Worm (Caenorhabditis elegans) whole organism, young adult: Measurements from ENCODE around the gene mcat-1.
A peak's percentile ranks its signal among the peaks of the same experiment; 100 is the strongest.

Source experiments
- B0261.1 ChIP-seq: sonication (generic microtip); optimal IDR thresholded peaks from 2 replicates; lab custom pipeline; 2016; ENCODE audit warnings: mild to moderate bottlenecking, missing genetic modification characterization, moderate library complexity, missing compliant biosample characterization
- B0336.3 ChIP-seq: fragments of 200-800 bp; sonication (Bioruptor generic); IDR thresholded peaks from 2 replicates; pipeline ENCODE4 v1.3.6; 2022; ENCODE audit warnings: missing genetic modification characterization, missing compliant biosample characterization
- C06A6.2 ChIP-seq: fragments of 200-800 bp; sonication (Bioruptor generic); conservative IDR thresholded peaks from 2 replicates; pipeline ENCODE4 v1.3.6; 2022; ENCODE audit warnings: missing genetic modification characterization, missing compliant biosample characterization
- F23B12.7 ChIP-seq: sonication (generic microtip); optimal IDR thresholded peaks from 2 replicates; lab custom pipeline; 2017; ENCODE audit warnings: missing genetic modification characterization, mild to moderate bottlenecking, missing compliant biosample characterization, antibody characterized with exemption, moderate library complexity; ENCODE audit not compliant: insufficient read depth
- F52B5.7 ChIP-seq: sonication (generic microtip); optimal IDR thresholded peaks from 2 replicates; lab custom pipeline; 2016; ENCODE audit warnings: mild to moderate bottlenecking, missing genetic modification characterization, missing compliant biosample characterization
- K11D2.4 ChIP-seq: fragments of 200-800 bp; sonication (Bioruptor generic); IDR thresholded peaks from 2 replicates; pipeline ENCODE4 v1.3.6; 2022; ENCODE audit warnings: missing genetic modification reagents, missing genetic modification characterization, missing compliant biosample characterization
- K12H6.12 ChIP-seq: fragments of 200-800 bp; sonication (Bioruptor generic); optimal IDR thresholded peaks from 2 replicates; lab custom pipeline; 2018; ENCODE audit warnings: mild to moderate bottlenecking, missing genetic modification characterization, missing compliant biosample characterization
- Y53G8AR.9 ChIP-seq: fragments of 200-800 bp; sonication (Bioruptor generic); conservative IDR thresholded peaks from 2 replicates; pipeline ENCODE4 v1.3.6; 2022; ENCODE audit warnings: missing genetic modification reagents, missing genetic modification characterization, missing compliant biosample characterization
- Y67H2A.10 ChIP-seq: fragments of 200-800 bp; sonication (Bioruptor generic); conservative IDR thresholded peaks from 2 replicates; pipeline ENCODE4 v1.3.6; 2022; ENCODE audit warnings: missing genetic modification reagents, missing genetic modification characterization, missing compliant biosample characterization
- Y95B8A.8 ChIP-seq: fragments of 200-800 bp; sonication (Bioruptor generic); IDR thresholded peaks from 2 replicates; pipeline ENCODE4 v1.3.6; 2022; ENCODE audit warnings: missing genetic modification reagents, missing genetic modification characterization, missing compliant biosample characterization
- athp-1 ChIP-seq: sonication (generic microtip); optimal IDR thresholded peaks from 2 replicates; lab custom pipeline; 2017; ENCODE audit warnings: mild to moderate bottlenecking, missing genetic modification characterization, missing compliant biosample characterization
- attf-3 ChIP-seq: fragments of 200-800 bp; sonication (Bioruptor generic); conservative IDR thresholded peaks from 2 replicates; pipeline ENCODE4 v1.3.6; 2022; ENCODE audit warnings: missing genetic modification reagents, missing genetic modification characterization, missing compliant biosample characterization
- bed-1 ChIP-seq: fragments of 200-800 bp; sonication (Bioruptor generic); IDR thresholded peaks from 2 replicates; pipeline ENCODE4 v1.3.6; 2022; ENCODE audit warnings: missing genetic modification reagents, missing genetic modification characterization, missing compliant biosample characterization
- ceh-40 ChIP-seq: fragments of 200-800 bp; sonication (Bioruptor generic); IDR thresholded peaks from 2 replicates; pipeline ENCODE4 v1.3.6; 2022; ENCODE audit warnings: missing genetic modification characterization, missing compliant biosample characterization
- ceh-79 ChIP-seq: sonication (generic microtip); optimal IDR thresholded peaks from 2 replicates; lab custom pipeline; 2017; ENCODE audit warnings: mild to moderate bottlenecking, missing genetic modification characterization, missing compliant biosample characterization
- ceh-91 ChIP-seq: fragments of 200-800 bp; sonication (Bioruptor generic); IDR thresholded peaks from 2 replicates; pipeline ENCODE4 v1.3.6; 2022; ENCODE audit warnings: missing genetic modification reagents, missing genetic modification characterization, missing compliant biosample characterization
- dpff-1 ChIP-seq: sonication (generic microtip); optimal IDR thresholded peaks from 2 replicates; lab custom pipeline; 2017; ENCODE audit warnings: mild to moderate bottlenecking, missing genetic modification characterization, missing compliant biosample characterization
- efl-1 ChIP-seq: fragments of 150-350 bp; optimal IDR thresholded peaks from 2 replicates; lab custom pipeline; 2014; ENCODE audit warnings: missing biosample characterization, missing genetic modification reagents, missing genetic modification characterization
- gei-17 ChIP-seq: fragments of 200-800 bp; sonication (Bioruptor generic); optimal IDR thresholded peaks from 2 replicates; lab custom pipeline; 2018; ENCODE audit warnings: mild to moderate bottlenecking, missing genetic modification characterization, missing compliant biosample characterization
- hlh-26 ChIP-seq: fragments of 200-800 bp; sonication (Bioruptor generic); conservative IDR thresholded peaks from 2 replicates; pipeline ENCODE4 v1.3.6; 2022; ENCODE audit warnings: missing genetic modification reagents, missing genetic modification characterization, missing compliant biosample characterization
- hsf-1 ChIP-seq: fragments of 200-800 bp; sonication (Bioruptor generic); IDR thresholded peaks from 2 replicates; pipeline ENCODE4 v1.3.6; 2022; ENCODE audit warnings: missing genetic modification reagents, missing genetic modification characterization, missing compliant biosample characterization
- let-526 ChIP-seq: fragments of 200-800 bp; sonication (Bioruptor generic); IDR thresholded peaks from 2 replicates; pipeline ENCODE4 v1.3.6; 2022; ENCODE audit warnings: missing genetic modification reagents, missing genetic modification characterization, missing compliant biosample characterization
- lin-40 ChIP-seq: sonication (generic microtip); optimal IDR thresholded peaks from 2 replicates; lab custom pipeline; 2016; ENCODE audit warnings: missing genetic modification characterization, mild to moderate bottlenecking, missing compliant biosample characterization, missing genotype, missing genetic modification reagents
- lsl-1 ChIP-seq: fragments of 200-800 bp; sonication (Bioruptor generic); optimal IDR thresholded peaks from 2 replicates; lab custom pipeline; 2018; ENCODE audit warnings: mild to moderate bottlenecking, missing genetic modification characterization, moderate library complexity, missing compliant biosample characterization
- lsy-27 ChIP-seq: sonication (generic microtip); optimal IDR thresholded peaks from 2 replicates; lab custom pipeline; 2017; ENCODE audit warnings: missing genetic modification characterization, mild to moderate bottlenecking, missing compliant biosample characterization, antibody characterized with exemption, missing genotype, borderline replicate concordance; ENCODE audit not compliant: insufficient read depth
- madf-10 ChIP-seq: sonication (generic microtip); optimal IDR thresholded peaks from 2 replicates; lab custom pipeline; 2016; ENCODE audit warnings: mild to moderate bottlenecking, missing genetic modification characterization, missing compliant biosample characterization
- mcd-1 ChIP-seq: fragments of 200-800 bp; sonication (Bioruptor generic); IDR thresholded peaks from 2 replicates; pipeline ENCODE4 v1.3.6; 2022; ENCODE audit warnings: missing genetic modification reagents, missing genetic modification characterization, missing compliant biosample characterization
- nfyb-1 ChIP-seq: fragments of 200-800 bp; sonication (Bioruptor generic); IDR thresholded peaks from 2 replicates; pipeline ENCODE4 v1.3.6; 2022; ENCODE audit warnings: missing genetic modification reagents, missing genetic modification characterization, missing compliant biosample characterization
- nhr-80 ChIP-seq: sonication (generic microtip); optimal IDR thresholded peaks from 2 replicates; lab custom pipeline; 2016; ENCODE audit warnings: missing genetic modification characterization, missing compliant biosample characterization
- nhr-90 ChIP-seq: sonication (generic microtip); optimal IDR thresholded peaks from 2 replicates; lab custom pipeline; 2016; ENCODE audit warnings: missing genotype, mild to moderate bottlenecking, missing genetic modification characterization, missing compliant biosample characterization
- pbrm-1 ChIP-seq: fragments of 200-800 bp; sonication (Bioruptor generic); IDR thresholded peaks from 2 replicates; pipeline ENCODE4 v1.3.6; 2022; ENCODE audit warnings: missing genetic modification reagents, missing genetic modification characterization, missing compliant biosample characterization
- repo-1 ChIP-seq: sonication (generic microtip); optimal IDR thresholded peaks from 2 replicates; lab custom pipeline; 2017; ENCODE audit warnings: mild to moderate bottlenecking, missing genetic modification characterization, missing compliant biosample characterization
- sdz-38 ChIP-seq: sonication (generic microtip); optimal IDR thresholded peaks from 2 replicates; lab custom pipeline; 2016; ENCODE audit warnings: missing genotype, missing genetic modification characterization, missing compliant biosample characterization
- snpc-1.3 ChIP-seq: sonication (generic microtip); optimal IDR thresholded peaks from 2 replicates; lab custom pipeline; 2017; ENCODE audit warnings: missing genetic modification characterization, mild to moderate bottlenecking, missing compliant biosample characterization, antibody characterized with exemption, moderate library complexity, missing genotype, missing genetic modification reagents; ENCODE audit not compliant: insufficient read depth
- snpc-4 ChIP-seq, 5 experiments: fragments of 150-350 bp in 1 of 5; sonication (generic microtip) in 4 of 5; optimal IDR thresholded peaks; 2 replicates each; lab custom pipeline; 2014 to 2018; ENCODE audit warnings: missing genetic modification characterization in 5 of 5, missing biosample characterization in 3 of 5, antibody characterized with exemption in 2 of 5, mild to moderate bottlenecking in 2 of 5, missing compliant biosample characterization in 2 of 5, missing genotype in 2 of 5, moderate library complexity in 2 of 5, missing genetic modification reagents in 1 of 5
- sptf-2 ChIP-seq: fragments of 200-800 bp; sonication (Bioruptor generic); optimal IDR thresholded peaks from 2 replicates; lab custom pipeline; 2018; ENCODE audit warnings: mild to moderate bottlenecking, missing genetic modification characterization, missing compliant biosample characterization
- tlf-1 ChIP-seq: fragments of 200-800 bp; sonication (Bioruptor generic); optimal IDR thresholded peaks from 2 replicates; lab custom pipeline; 2018; ENCODE audit warnings: mild to moderate bottlenecking, missing genetic modification characterization, missing compliant biosample characterization
- unc-130 ChIP-seq: sonication (generic microtip); optimal IDR thresholded peaks from 2 replicates; lab custom pipeline; 2016; ENCODE audit warnings: missing genetic modification reagents, missing genetic modification characterization, missing compliant biosample characterization
- unc-62 ChIP-seq: fragments of 150-350 bp; optimal IDR thresholded peaks from 2 replicates; lab custom pipeline; 2014; ENCODE audit warnings: missing biosample characterization, missing genetic modification reagents, missing genetic modification characterization
- zim-3 ChIP-seq: sonication (generic microtip); optimal IDR thresholded peaks from 2 replicates; lab custom pipeline; 2017; ENCODE audit warnings: mild to moderate bottlenecking, missing genetic modification characterization, moderate library complexity, missing compliant biosample characterization
- ztf-3 ChIP-seq: fragments of 200-800 bp; sonication (Bioruptor generic); optimal IDR thresholded peaks from 2 replicates; lab custom pipeline; 2018; ENCODE audit warnings: mild to moderate bottlenecking, missing genetic modification characterization, missing compliant biosample characterization

The mcat-1 gene

DNA sequence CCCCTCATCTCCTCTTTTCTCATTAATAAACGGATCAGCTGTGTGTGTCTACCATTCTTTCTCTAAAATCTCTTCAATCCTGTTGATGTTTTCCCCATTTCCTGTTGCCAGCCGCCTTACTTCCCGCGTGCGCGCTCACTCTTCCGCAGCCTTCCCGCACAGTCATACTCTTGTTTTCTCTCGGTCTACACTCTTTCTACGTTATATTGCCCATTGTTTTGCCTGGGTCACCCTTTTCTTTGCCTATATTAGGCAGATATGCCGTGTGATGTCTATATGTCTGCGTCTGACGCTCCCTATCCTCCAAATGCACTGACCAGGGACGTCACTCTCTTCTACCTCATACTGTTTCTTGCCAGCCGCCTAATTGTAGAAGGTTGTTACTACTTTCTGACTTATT is 25.0 kb downstream of the mcat-1 start (continued):
- TF ChIP-seq F23B12.7 (tag; lab: Kevin White, UChicago): no peak

DNA sequence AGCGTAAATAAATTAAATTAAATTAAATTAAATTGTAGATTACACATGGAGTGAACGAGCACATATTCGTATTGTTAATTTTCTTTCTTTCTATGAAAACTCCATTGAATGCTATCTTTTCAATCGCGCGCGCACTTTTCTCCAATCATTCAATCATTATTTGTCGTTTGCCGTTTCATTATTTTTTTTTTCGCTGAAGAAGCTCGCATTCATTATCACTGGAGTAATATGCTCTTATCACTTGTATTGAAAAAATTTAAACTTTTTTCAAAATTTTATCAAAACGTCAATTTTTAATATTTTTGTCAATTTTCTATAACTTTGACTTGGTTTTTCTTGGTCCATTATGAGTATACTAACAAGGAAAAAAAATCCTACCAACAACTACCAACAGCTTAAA is 25.8 kb downstream of the mcat-1 start:
- TF ChIP-seq nhr-80 (tag; lab: Kevin White, UChicago) (peak; percentile 61), snpc-1.3 (tag; lab: Kevin White, UChicago) (no peak)

DNA sequence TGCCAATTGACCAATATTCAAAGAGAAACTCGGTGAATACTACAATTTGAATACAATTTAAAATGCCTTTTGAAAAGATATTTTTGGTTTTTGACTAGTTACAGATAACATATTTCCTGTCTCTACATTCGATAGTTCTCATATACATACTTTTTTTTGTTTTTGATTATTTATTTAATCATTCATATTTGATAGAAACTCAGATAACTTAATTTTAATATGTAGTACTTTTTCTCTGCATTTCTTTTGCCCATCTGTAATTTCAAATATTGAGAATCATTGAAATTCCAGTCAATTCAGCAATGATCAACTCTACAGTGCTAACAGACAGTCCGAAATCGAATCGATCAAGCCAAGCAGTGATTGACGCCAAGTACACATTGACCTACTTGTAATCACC is 30.3 kb downstream of the mcat-1 start, which contains the start of gene C23H3.2:
C23H3.2 (plus strand) TSS at position 301 of the 400 bp plus-strand sequence.
- TF ChIP-seq K12H6.12 (tag; lab: Kevin White, UChicago) (no peak), lsy-27 (no peak), nfyb-1 (GFP tag; lab: Robert Waterston, UW) (no peak), C06A6.2 (GFP tag; lab: Robert Waterston, UW) (no peak), attf-3 (GFP tag; lab: Robert Waterston, UW) (no peak), ztf-3 (GFP tag; lab: Kevin White, UChicago) (no peak), lsl-1 (GFP tag; lab: Kevin White, UChicago) (no peak), B0261.1 (no peak), sptf-2 (GFP tag; lab: Kevin White, UChicago) (no peak), hlh-26 (no peak), unc-130 (GFP tag; lab: Kevin White, UChicago) (no peak), repo-1 (tag; lab: Kevin White, UChicago) (no peak), F52B5.7 (tag; lab: Kevin White, UChicago) (no peak), efl-1 (GFP tag; lab: Kevin White, UChicago) (no peak)
- TF ChIP-seq, all 124 proteins: peak for 0

DNA sequence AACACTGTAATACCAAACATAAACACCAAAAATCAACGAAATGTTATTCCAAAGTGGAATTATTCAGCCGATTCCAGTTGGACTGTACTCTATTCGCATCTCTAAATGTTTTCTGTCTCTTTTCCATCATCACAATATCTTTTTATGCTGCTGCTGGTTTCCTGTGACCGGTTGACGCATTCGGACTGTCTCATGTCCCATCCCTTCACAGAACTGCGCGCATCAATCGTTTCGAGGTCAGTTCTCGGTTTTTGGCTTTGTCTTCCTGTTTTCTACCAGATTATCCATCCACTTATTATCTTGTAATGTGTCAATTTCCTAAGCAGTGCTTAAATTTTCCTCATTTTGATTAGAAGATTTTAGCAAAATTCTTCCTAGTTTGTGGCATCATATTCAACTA is 31.3 kb downstream of the mcat-1 start:
- no peak for TF ChIP-seq repo-1 (tag; lab: Kevin White, UChicago)
- no peak for TF ChIP-seq ceh-91 (GFP tag; lab: Robert Waterston, UW)
- no peak for TF ChIP-seq madf-10 (tag; lab: Kevin White, UChicago)
- no peak for TF ChIP-seq K11D2.4 (GFP tag; lab: Robert Waterston, UW)
- no peak for TF ChIP-seq sptf-2 (GFP tag; lab: Kevin White, UChicago)
- no peak for TF ChIP-seq ceh-79 (tag; lab: Kevin White, UChicago)
- TF ChIP-seq hsf-1 (GFP tag; lab: Robert Waterston, UW): no peak
- TF ChIP-seq Y53G8AR.9 (GFP tag; lab: Robert Waterston, UW): no peak
- no peak for TF ChIP-seq zim-3 (tag; lab: Kevin White, UChicago)
- TF ChIP-seq, all 124 proteins: peak for 0

DNA sequence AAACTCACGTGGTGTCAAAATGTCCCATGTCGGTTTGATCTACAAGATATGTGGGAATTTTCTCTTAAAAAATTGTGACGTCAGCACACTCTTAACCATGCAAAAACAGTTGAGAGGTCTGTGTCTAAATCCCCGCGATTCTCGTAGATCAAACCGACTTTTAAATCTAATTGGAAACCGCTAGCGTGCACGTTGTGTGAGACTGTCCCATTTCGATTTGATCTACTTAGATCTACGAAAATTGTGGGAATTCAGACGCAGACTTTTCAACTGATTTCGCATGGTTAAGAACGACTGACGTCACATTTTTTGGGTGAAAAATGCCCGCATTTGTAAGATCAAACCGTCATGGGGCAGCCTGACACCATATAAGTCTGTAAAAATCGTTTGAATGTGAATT is 33.4 kb downstream of the mcat-1 start:
- TF ChIP-seq unc-62 (GFP tag; lab: Kevin White, UChicago) (no peak), pbrm-1 (GFP tag; lab: Robert Waterston, UW) (peak; percentile 55; the same call in 1 of the 2 replicates), athp-1 (tag; lab: Kevin White, UChicago) (no peak), snpc-4 (GFP tag; optimal IDR thresholded peaks at IDR 0.05; lab: Kevin White, UChicago) (no peak), snpc-4 (tag; optimal IDR thresholded peaks at IDR 0.05; lab: Kevin White, UChicago) (no peak), efl-1 (GFP tag; lab: Kevin White, UChicago) (peak; percentile 10), dpff-1 (no peak), bed-1 (GFP tag; lab: Robert Waterston, UW) (no peak), let-526 (GFP tag; lab: Robert Waterston, UW) (no peak), sdz-38 (tag; lab: Kevin White, UChicago) (no peak), lin-40 (tag; lab: Kevin White, UChicago) (no peak), mcd-1 (GFP tag; lab: Robert Waterston, UW) (no peak), gei-17 (GFP tag; lab: Kevin White, UChicago) (no peak), zim-3 (tag; lab: Kevin White, UChicago) (no peak), ceh-40 (GFP tag; lab: Robert Waterston, UW) (no peak), hsf-1 (GFP tag; lab: Robert Waterston, UW) (no peak), nhr-90 (no peak), tlf-1 (GFP tag; lab: Kevin White, UChicago) (no peak), Y95B8A.8 (no peak), Y67H2A.10 (GFP tag; lab: Robert Waterston, UW) (no peak), B0336.3 (peak; percentile 59; the same call in 1 of the 2 replicates)
